Worm (Caenorhabditis elegans): ENCODE results near the gene glb-29.

Gene glb-29

ce11 chrII:12064680-12065135 lies 55.8 kb downstream of the glb-29 start, which contains the start of gene arrd-8:
Gene arrd-8 (plus strand): TSS chrII:12065085.
- TF ChIP-seq med-1 (GFP tag; optimal IDR thresholded peaks at IDR 0.05; ENCODE audit: insufficient read depth) (no peak), ztf-23 (GFP tag; IDR thresholded peaks at IDR 0.05) (no peak), tab-1 (GFP tag; IDR thresholded peaks at IDR 0.05) (no peak)

- TF ChIP-seq tab-1 (GFP tag; IDR thresholded peaks at IDR 0.05) = no peak
- TF ChIP-seq T22C8.4 (GFP tag; IDR thresholded peaks at IDR 0.05) = no peak
- no peak for TF ChIP-seq ztf-29 (GFP tag; IDR thresholded peaks at IDR 0.05)
- no peak for TF ChIP-seq flt-1 (GFP tag; IDR thresholded peaks at IDR 0.05)
- no peak for TF ChIP-seq klf-2 (GFP tag; conservative IDR thresholded peaks at IDR 0.05)
- no peak for TF ChIP-seq ref-1 (GFP tag; conservative IDR thresholded peaks at IDR 0.05)
- no peak for TF ChIP-seq cog-1 (tag; optimal IDR thresholded peaks at IDR 0.05)
- TF ChIP-seq med-1 (GFP tag; optimal IDR thresholded peaks at IDR 0.05; ENCODE audit: insufficient read depth) = no peak
- TF ChIP-seq ztf-23 (GFP tag; IDR thresholded peaks at IDR 0.05) = no peak
These were observed 58.7 kb downstream of the glb-29 start, which contains the start of gene Y17G7B.22 for ce11 chrII:12067451-12068076. Gene Y17G7B.22 (plus strand): TSS chrII:12068026.

DNA sequence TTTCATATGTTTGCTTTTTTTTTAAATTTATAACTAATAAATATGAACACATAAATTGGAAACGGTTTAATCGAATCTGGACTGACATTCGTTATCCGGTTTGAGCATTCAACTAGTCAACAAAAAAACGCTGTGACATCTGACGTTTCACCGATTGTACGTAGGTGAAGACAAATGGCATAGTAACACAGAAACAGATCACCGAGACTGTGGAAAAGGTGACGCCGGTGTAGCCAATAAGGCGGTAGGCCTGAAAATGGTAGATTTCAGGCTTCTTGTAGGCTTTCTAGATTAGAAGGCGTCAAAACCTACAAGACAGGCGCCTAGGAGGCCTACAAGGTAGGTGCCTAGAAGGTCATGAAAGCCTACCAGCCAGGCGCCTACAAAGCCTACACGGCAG lies 62.4 kb downstream of the glb-29 start:
- TF ChIP-seq T22C8.4 (GFP tag; IDR thresholded peaks at IDR 0.05) (no peak), ztf-23 (GFP tag; IDR thresholded peaks at IDR 0.05) (no peak), flt-1 (GFP tag; IDR thresholded peaks at IDR 0.05) (no peak), ztf-29 (GFP tag; IDR thresholded peaks at IDR 0.05) (no peak), med-1 (GFP tag; optimal IDR thresholded peaks at IDR 0.05; ENCODE audit: insufficient read depth) (no peak), ref-1 (GFP tag; conservative IDR thresholded peaks at IDR 0.05) (no peak), cog-1 (tag; optimal IDR thresholded peaks at IDR 0.05) (no peak), tab-1 (GFP tag; IDR thresholded peaks at IDR 0.05) (no peak), klf-2 (GFP tag; conservative IDR thresholded peaks at IDR 0.05) (no peak)

Measured in whole organism, midembryonic.